Fruit fly (Drosophila melanogaster): ENCODE results near the gene CG18765.

- no peak for TF ChIP-seq insv (optimal IDR thresholded peaks at IDR 0.05)
- TF ChIP-seq psq (optimal IDR thresholded peaks at IDR 0.05), result no peak
- no peak for TF ChIP-seq Sin3A (optimal IDR thresholded peaks at IDR 0.05)
Measured at dm6 chr3R:11721593-11721992, 30.0 kb upstream of the CG18765 start, which contains the start of gene CG12594.

All from Kc167 (cell line).